Fruit fly (Drosophila melanogaster) whole organism, embryonic: ENCODE results near the gene Cyp4ac2.
A peak's percentile ranks its signal among the peaks of the same experiment; 100 is the strongest.

Source experiments
- Asciz ChIP-seq: fragments of 200-800 bp; sonication (Bioruptor generic); optimal IDR thresholded peaks from 2 replicates; lab custom pipeline; 2017; ENCODE audit warnings: missing biosample characterization, mild to moderate bottlenecking, missing genetic modification characterization, missing genetic modification reagents
- Atf-2 ChIP-seq: fragments of 200-800 bp; sonication (Bioruptor generic); optimal IDR thresholded peaks from 2 replicates; lab custom pipeline; 2016; ENCODE audit warnings: missing biosample characterization, missing genetic modification characterization
- Atf3 ChIP-seq: fragments of 200-800 bp; sonication (Bioruptor generic); optimal IDR thresholded peaks from 3 replicates; lab custom pipeline; 2016; ENCODE audit warnings: missing biosample characterization, missing genetic modification characterization
- B-H1 ChIP-seq: fragments of 200-800 bp; sonication (Bioruptor generic); IDR thresholded peaks from 3 replicates; pipeline ENCODE4 v1.3.6; 2022; ENCODE audit warnings: missing biosample characterization, missing genetic modification characterization
- Bdp1 ChIP-seq: fragments of 200-800 bp; sonication (Bioruptor generic); optimal IDR thresholded peaks from 3 replicates; lab custom pipeline; 2016; ENCODE audit warnings: missing biosample characterization, missing genetic modification characterization
- Blimp-1 ChIP-seq: fragments of 200-800 bp; sonication (Bioruptor generic); optimal IDR thresholded peaks from 3 replicates; lab custom pipeline; 2018; ENCODE audit warnings: missing biosample characterization, missing genetic modification characterization, mild to moderate bottlenecking, moderate library complexity, missing genetic modification reagents
- CG10431 ChIP-seq: fragments of 200-800 bp; sonication (Bioruptor generic); optimal IDR thresholded peaks from 3 replicates; lab custom pipeline; 2018; ENCODE audit warnings: missing biosample characterization, mild to moderate bottlenecking, missing genetic modification characterization
- CG12219 ChIP-seq: fragments of 200-800 bp; sonication (Bioruptor generic); optimal IDR thresholded peaks from 3 replicates; lab custom pipeline; 2018; ENCODE audit warnings: missing biosample characterization, mild to moderate bottlenecking, missing genetic modification characterization
- CG13296 ChIP-seq: fragments of 200-800 bp; sonication (Bioruptor generic); optimal IDR thresholded peaks from 3 replicates; lab custom pipeline; 2018; ENCODE audit warnings: missing biosample characterization, mild to moderate bottlenecking, missing genetic modification characterization
- CG15479 ChIP-seq: fragments of 200-800 bp; sonication (Bioruptor generic); optimal IDR thresholded peaks from 3 replicates; lab custom pipeline; 2019; ENCODE audit warnings: missing biosample characterization, mild to moderate bottlenecking, missing genetic modification characterization, moderate library complexity
- CG15514 ChIP-seq: fragments of 200-800 bp; sonication (Bioruptor generic); optimal IDR thresholded peaks from 3 replicates; lab custom pipeline; 2017; ENCODE audit warnings: missing biosample characterization, missing genetic modification characterization, mild to moderate bottlenecking, moderate library complexity, missing genetic modification reagents
- CG16813 ChIP-seq: fragments of 200-800 bp; sonication (Bioruptor generic); IDR thresholded peaks from 3 replicates; pipeline ENCODE4 v1.3.6; 2022; ENCODE audit warnings: missing biosample characterization, missing genetic modification characterization; ENCODE audit not compliant: partially characterized antibody
- CG17385 ChIP-seq: fragments of 200-800 bp; sonication (Bioruptor generic); optimal IDR thresholded peaks from 3 replicates; lab custom pipeline; 2018; ENCODE audit warnings: missing biosample characterization, mild to moderate bottlenecking, missing genetic modification characterization
- CG2116 ChIP-seq: fragments of 200-800 bp; sonication (Bioruptor generic); optimal IDR thresholded peaks from 3 replicates; lab custom pipeline; 2018; ENCODE audit warnings: missing biosample characterization, mild to moderate bottlenecking, missing genetic modification characterization
- CG32767 ChIP-seq: fragments of 200-800 bp; sonication (Bioruptor generic); IDR thresholded peaks from 2 replicates; pipeline ENCODE4 v1.3.6; 2022; ENCODE audit warnings: missing biosample characterization, missing genetic modification characterization
- CG32772 ChIP-seq: fragments of 200-800 bp; sonication (Bioruptor generic); IDR thresholded peaks from 2 replicates; pipeline ENCODE4 v1.3.6; 2022; ENCODE audit warnings: missing biosample characterization, missing genetic modification characterization
- CG4360 ChIP-seq: fragments of 200-800 bp; sonication (Bioruptor generic); IDR thresholded peaks from 2 replicates; pipeline ENCODE4 v1.3.6; 2022; ENCODE audit warnings: missing biosample characterization, missing genetic modification characterization
- CG4707 ChIP-seq: fragments of 200-800 bp; sonication (Bioruptor generic); optimal IDR thresholded peaks from 2 replicates; lab custom pipeline; 2018; ENCODE audit warnings: missing biosample characterization, mild to moderate bottlenecking, missing genetic modification characterization, moderate library complexity
- CG5245 ChIP-seq: fragments of 200-800 bp; sonication (Bioruptor generic); optimal IDR thresholded peaks from 3 replicates; lab custom pipeline; 2016; ENCODE audit warnings: missing biosample characterization, missing genetic modification characterization
- CG5953 ChIP-seq: fragments of 200-800 bp; sonication (Bioruptor generic); IDR thresholded peaks from 2 replicates; pipeline ENCODE4 v1.3.6; 2022; ENCODE audit warnings: missing biosample characterization, missing genetic modification characterization
- CG6175 ChIP-seq: fragments of 200-800 bp; sonication (Bioruptor generic); IDR thresholded peaks from 3 replicates; pipeline ENCODE4 v1.3.6; 2022; ENCODE audit warnings: missing biosample characterization, missing genetic modification characterization
- CG6791 ChIP-seq: fragments of 200-800 bp; sonication (Bioruptor generic); IDR thresholded peaks from 3 replicates; pipeline ENCODE4 v1.3.6; 2022; ENCODE audit warnings: missing biosample characterization, missing genetic modification characterization; ENCODE audit not compliant: partially characterized antibody
- CG7372 ChIP-seq: fragments of 200-800 bp; sonication (Bioruptor generic); IDR thresholded peaks from 2 replicates; pipeline ENCODE4 v1.3.6; 2022; ENCODE audit warnings: missing biosample characterization, missing genetic modification characterization
- CG7745 ChIP-seq: fragments of 200-800 bp; sonication (Bioruptor generic); optimal IDR thresholded peaks from 2 replicates; lab custom pipeline; 2018; ENCODE audit warnings: missing biosample characterization, mild to moderate bottlenecking, missing genetic modification characterization, moderate library complexity
- CrebB ChIP-seq: fragments of 200-800 bp; sonication (Bioruptor generic); optimal IDR thresholded peaks from 3 replicates; lab custom pipeline; 2018; ENCODE audit warnings: missing biosample characterization, mild to moderate bottlenecking, missing genetic modification characterization
- Fer2 ChIP-seq: fragments of 200-800 bp; sonication (Bioruptor generic); optimal IDR thresholded peaks from 2 replicates; lab custom pipeline; 2018; ENCODE audit warnings: missing biosample characterization, mild to moderate bottlenecking, missing genetic modification characterization, moderate library complexity
- HLH4C ChIP-seq: fragments of 200-800 bp; sonication (Bioruptor generic); IDR thresholded peaks from 3 replicates; pipeline ENCODE4 v1.3.6; 2022; ENCODE audit warnings: missing biosample characterization, missing genetic modification characterization; ENCODE audit not compliant: partially characterized antibody
- HLH54F ChIP-seq: fragments of 200-800 bp; sonication (Bioruptor generic); optimal IDR thresholded peaks from 3 replicates; lab custom pipeline; 2016; ENCODE audit warnings: missing biosample characterization, missing genetic modification characterization
- Hand ChIP-seq: fragments of 200-800 bp; sonication (Bioruptor generic); optimal IDR thresholded peaks from 2 replicates; lab custom pipeline; 2017; ENCODE audit warnings: mild to moderate bottlenecking, missing biosample characterization, missing genetic modification reagents, missing genetic modification characterization
- Hmx ChIP-seq: fragments of 200-800 bp; sonication (Bioruptor generic); optimal IDR thresholded peaks from 2 replicates; lab custom pipeline; 2016; ENCODE audit warnings: missing biosample characterization, missing genetic modification characterization
- Jarid2 ChIP-seq: fragments of 200-800 bp; sonication (Bioruptor generic); optimal IDR thresholded peaks from 3 replicates; lab custom pipeline; 2017; ENCODE audit warnings: mild to moderate bottlenecking, missing biosample characterization, missing genetic modification reagents, missing genetic modification characterization
- Mes4 ChIP-seq: fragments of 200-800 bp; sonication (Bioruptor generic); optimal IDR thresholded peaks from 2 replicates; lab custom pipeline; 2016; ENCODE audit warnings: missing biosample characterization, missing genetic modification characterization
- NC2α ChIP-seq: fragments of 200-800 bp; sonication (Bioruptor generic); optimal IDR thresholded peaks from 2 replicates; lab custom pipeline; 2016; ENCODE audit warnings: missing biosample characterization, missing genetic modification characterization
- NFAT ChIP-seq: fragments of 200-800 bp; sonication (Bioruptor generic); IDR thresholded peaks from 2 replicates; pipeline ENCODE4 v1.3.6; 2022; ENCODE audit warnings: missing biosample characterization, missing genetic modification characterization
- Poxn ChIP-seq: fragments of 200-800 bp; sonication (Bioruptor generic); IDR thresholded peaks from 2 replicates; pipeline ENCODE4 v1.3.6; 2022; ENCODE audit warnings: missing biosample characterization, missing genetic modification characterization
- Ravus ChIP-seq: fragments of 200-800 bp; sonication (Bioruptor generic); IDR thresholded peaks from 2 replicates; pipeline ENCODE4 v1.3.6; 2022; ENCODE audit warnings: missing biosample characterization, missing genetic modification characterization
- ara ChIP-seq: fragments of 200-800 bp; sonication (Bioruptor generic); IDR thresholded peaks from 2 replicates; pipeline ENCODE4 v1.3.6; 2022; ENCODE audit warnings: missing biosample characterization, missing genetic modification characterization
- eyg ChIP-seq: fragments of 200-800 bp; sonication (Bioruptor generic); optimal IDR thresholded peaks from 3 replicates; lab custom pipeline; 2016; ENCODE audit warnings: missing biosample characterization, missing genetic modification characterization
- fd64A ChIP-seq: fragments of 200-800 bp; sonication (Bioruptor generic); optimal IDR thresholded peaks from 3 replicates; lab custom pipeline; 2018; ENCODE audit warnings: missing biosample characterization, mild to moderate bottlenecking, missing genetic modification characterization
- gsb-n ChIP-seq: fragments of 200-800 bp; sonication (Bioruptor generic); optimal IDR thresholded peaks from 3 replicates; lab custom pipeline; 2018; ENCODE audit warnings: missing biosample characterization, mild to moderate bottlenecking, missing genetic modification characterization
- jumu ChIP-seq: fragments of 200-800 bp; sonication (Bioruptor generic); optimal IDR thresholded peaks from 3 replicates; lab custom pipeline; 2016; ENCODE audit warnings: missing biosample characterization, missing genetic modification characterization
- onecut ChIP-seq: fragments of 200-800 bp; sonication (Bioruptor generic); IDR thresholded peaks from 2 replicates; pipeline ENCODE4 v1.3.6; 2022; ENCODE audit warnings: missing biosample characterization, missing genetic modification characterization
- schlank ChIP-seq: fragments of 200-800 bp; sonication (Bioruptor generic); optimal IDR thresholded peaks from 2 replicates; lab custom pipeline; 2018; ENCODE audit warnings: missing biosample characterization, mild to moderate bottlenecking, missing genetic modification characterization
- sim ChIP-seq: fragments of 200-800 bp; sonication (Bioruptor generic); IDR thresholded peaks from 2 replicates; pipeline ENCODE4 v1.3.6; 2022; ENCODE audit warnings: missing biosample characterization, missing genetic modification characterization
- sqz ChIP-seq: fragments of 200-800 bp; sonication (Bioruptor generic); optimal IDR thresholded peaks from 3 replicates; lab custom pipeline; 2018; ENCODE audit warnings: missing biosample characterization, mild to moderate bottlenecking, missing genetic modification characterization
- tgo ChIP-seq: fragments of 200-800 bp; sonication (Bioruptor generic); IDR thresholded peaks from 3 replicates; pipeline ENCODE4 v1.3.6; 2022; ENCODE audit warnings: missing biosample characterization, missing genetic modification characterization
- tio ChIP-seq: fragments of 200-800 bp; sonication (Bioruptor generic); optimal IDR thresholded peaks from 2 replicates; lab custom pipeline; 2017; ENCODE audit warnings: missing biosample characterization, missing genetic modification characterization, inconsistent platforms
- trem ChIP-seq: fragments of 200-800 bp; optimal IDR thresholded peaks from 3 replicates; lab custom pipeline; 2019; ENCODE audit warnings: missing biosample characterization, mild to moderate bottlenecking, missing genetic modification characterization, moderate library complexity
- tup ChIP-seq: fragments of 200-800 bp; sonication (Bioruptor generic); optimal IDR thresholded peaks from 2 replicates; lab custom pipeline; 2016; ENCODE audit warnings: missing biosample characterization, mild to moderate bottlenecking, missing genetic modification characterization, moderate library complexity

Gene Cyp4ac2

DNA sequence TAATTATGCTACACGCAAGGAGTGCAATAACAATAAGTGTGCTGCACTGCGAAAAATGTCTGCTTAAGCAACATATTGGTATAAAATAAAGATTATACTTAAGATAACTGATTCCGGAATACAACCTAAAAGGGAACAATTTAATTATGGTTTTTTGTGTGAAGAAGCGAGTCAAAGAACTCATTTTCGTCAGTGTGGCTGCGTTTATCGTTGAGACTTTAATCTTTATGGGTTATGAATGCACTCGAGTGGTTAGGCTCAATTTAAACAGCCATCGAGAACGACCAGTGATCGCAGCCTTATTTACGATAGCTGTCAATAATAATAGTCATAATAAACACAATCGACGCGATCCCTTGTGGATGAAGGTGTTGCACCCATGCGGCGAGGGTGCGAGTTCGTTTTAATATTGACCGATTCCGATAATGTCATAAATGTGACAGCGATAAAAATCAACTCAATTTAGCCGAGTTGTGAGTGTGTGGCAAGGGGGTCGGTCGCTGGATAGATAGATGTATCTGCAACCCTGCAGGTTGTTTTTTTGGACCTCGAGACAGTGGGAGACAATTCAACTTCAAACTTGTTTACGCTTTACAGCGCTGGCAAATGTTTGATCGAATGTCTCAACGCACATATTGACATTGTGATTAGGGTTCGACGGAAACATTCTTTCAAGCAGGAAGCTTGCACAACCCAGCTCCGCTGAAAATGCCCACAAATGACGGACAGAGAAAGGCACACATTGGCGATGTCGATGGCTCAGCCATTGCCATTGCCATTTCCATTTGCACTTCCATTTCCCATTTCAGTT is 10.0 kb upstream of the Cyp4ac2 start (continued):
- TF ChIP-seq Jarid2 (GFP tag; lab: Kevin White, UChicago) (no peak), Blimp-1 (GFP tag; lab: Kevin White, UChicago) (peak; percentile 40), CG15479 (GFP tag; lab: Kevin White, UChicago) (no peak), CG6791 (GFP tag; lab: Robert Waterston, UW) (no peak), sim (GFP tag; lab: Robert Waterston, UW) (no peak), CG15514 (GFP tag; lab: Kevin White, UChicago) (no peak), HLH4C (GFP tag; lab: Robert Waterston, UW) (no peak), gsb-n (tag; lab: Kevin White, UChicago) (peak; percentile 65), Mes4 (GFP tag; lab: Kevin White, UChicago) (peak; percentile 57), CG4360 (0 out of 2 replicates have a peak, but pooled peaks have one; percentile 46), B-H1 (GFP tag; lab: Robert Waterston, UW) (peak; percentile 37; the same call in 2 of the 3 replicates), Poxn (GFP tag; lab: Robert Waterston, UW) (no peak), CG10431 (GFP tag; lab: Kevin White, UChicago) (peak; percentile 35), tgo (GFP tag; lab: Robert Waterston, UW) (peak; percentile 51), CG17385 (GFP tag; lab: Kevin White, UChicago) (peak; percentile 11), Hmx (GFP tag; lab: Kevin White, UChicago) (no peak), Fer2 (no peak), CG7745 (tag; lab: Kevin White, UChicago) (peak; percentile 85), Atf-2 (GFP tag; lab: Kevin White, UChicago) (peak; percentile 3), jumu (no peak), Ravus (no peak), tup (peak; percentile 23), CG12219 (GFP tag; lab: Kevin White, UChicago) (peak; percentile 46), CG5245 (GFP tag; lab: Kevin White, UChicago) (peak; percentile 4), Atf3 (GFP tag; lab: Kevin White, UChicago) (no peak), Asciz (GFP tag; lab: Kevin White, UChicago) (peak; percentile 43), onecut (GFP tag; lab: Robert Waterston, UW) (no peak; the same call in none of the 2 replicates), CG32767 (GFP tag; lab: Robert Waterston, UW) (peak; percentile 22; the same call in 1 of the 2 replicates), CG32772 (GFP tag; lab: Robert Waterston, UW) (no peak; the same call in 1 of the 2 replicates), eyg (GFP tag; lab: Kevin White, UChicago) (no peak), CG4707 (GFP tag; lab: Kevin White, UChicago) (peak; percentile 31), trem (tag; lab: Kevin White, UChicago) (peak; percentile 26), CG6175 (GFP tag; lab: Robert Waterston, UW) (no peak), NC2α (GFP tag; lab: Kevin White, UChicago) (no peak), sqz (peak; percentile 59), HLH54F (no peak), fd64A (GFP tag; lab: Kevin White, UChicago) (peak; percentile 75), ara (peak; percentile 72; the same call in 1 of the 2 replicates), NFAT (GFP tag; lab: Robert Waterston, UW) (no peak), CG2116 (GFP tag; lab: Kevin White, UChicago) (peak; percentile 43), Bdp1 (GFP tag; lab: Kevin White, UChicago) (peak; percentile 36), CG16813 (GFP tag; lab: Robert Waterston, UW) (no peak), CG13296 (GFP tag; lab: Kevin White, UChicago) (no peak), CG5953 (GFP tag; lab: Robert Waterston, UW) (no peak), tio (peak; percentile 30), Hand (GFP tag; lab: Kevin White, UChicago) (no peak), CrebB (tag; lab: Kevin White, UChicago) (peak; percentile 33), schlank (no peak), CG7372 (GFP tag; lab: Robert Waterston, UW) (no peak)
